Fruit fly (Drosophila melanogaster) whole organism, pupa: ENCODE results near the gene TTLL4B.
A peak's percentile ranks its signal among the peaks of the same experiment; 100 is the strongest.

Experiments used
- CG10348 ChIP-seq: fragments of 200-800 bp; sonication (Bioruptor generic); IDR thresholded peaks from 2 replicates; pipeline ENCODE4 v1.3.6; 2022; ENCODE audit warnings: missing biosample characterization, missing genetic modification characterization
- CG12605 ChIP-seq: fragments of 200-800 bp; sonication (Bioruptor generic); IDR thresholded peaks from 2 replicates; pipeline ENCODE4 v1.3.6; 2022; ENCODE audit warnings: missing biosample characterization, missing genetic modification characterization
- CG13204 ChIP-seq: fragments of 200-800 bp; sonication (Bioruptor generic); optimal IDR thresholded peaks from 2 replicates; lab custom pipeline; 2018; ENCODE audit warnings: missing biosample characterization, mild to moderate bottlenecking, missing genetic modification characterization, moderate library complexity
- CG14655 ChIP-seq: fragments of 200-800 bp; sonication (Bioruptor generic); optimal IDR thresholded peaks from 3 replicates; lab custom pipeline; 2017; ENCODE audit warnings: mild to moderate bottlenecking, missing biosample characterization, missing genetic modification reagents, missing genetic modification characterization
- CG15710 ChIP-seq: fragments of 200-800 bp; sonication (Bioruptor generic); optimal IDR thresholded peaks from 2 replicates; lab custom pipeline; 2018; ENCODE audit warnings: missing biosample characterization, mild to moderate bottlenecking, missing genetic modification characterization, moderate library complexity
- CG17806 ChIP-seq: fragments of 200-800 bp; sonication (Bioruptor generic); optimal IDR thresholded peaks from 2 replicates; lab custom pipeline; 2018; ENCODE audit warnings: missing biosample characterization, mild to moderate bottlenecking, missing genetic modification characterization, moderate library complexity
- CG32121 ChIP-seq: fragments of 200-800 bp; sonication (Bioruptor generic); IDR thresholded peaks from 2 replicates; pipeline ENCODE4 v1.3.6; 2022; ENCODE audit warnings: missing biosample characterization, missing genetic modification characterization
- CG34367 ChIP-seq: fragments of 200-800 bp; sonication (Bioruptor generic); optimal IDR thresholded peaks from 2 replicates; lab custom pipeline; 2018; ENCODE audit warnings: missing biosample characterization, mild to moderate bottlenecking, missing genetic modification characterization
- CG4496 ChIP-seq: fragments of 200-800 bp; sonication (Bioruptor generic); IDR thresholded peaks from 3 replicates; pipeline ENCODE4 v1.3.6; 2022; ENCODE audit warnings: missing biosample characterization, missing genetic modification characterization
- CG8159 ChIP-seq: fragments of 200-800 bp; sonication (Bioruptor generic); optimal IDR thresholded peaks from 3 replicates; lab custom pipeline; 2018; ENCODE audit warnings: missing biosample characterization, mild to moderate bottlenecking, missing genetic modification characterization, moderate library complexity
- CG8301 ChIP-seq: fragments of 200-800 bp; sonication (Bioruptor generic); optimal IDR thresholded peaks from 2 replicates; lab custom pipeline; 2018; ENCODE audit warnings: missing biosample characterization, mild to moderate bottlenecking, missing genetic modification characterization
- CG9948 ChIP-seq: fragments of 200-800 bp; sonication (Bioruptor generic); optimal IDR thresholded peaks from 2 replicates; lab custom pipeline; 2018; ENCODE audit warnings: missing biosample characterization, mild to moderate bottlenecking, missing genetic modification characterization, moderate library complexity
- D1 ChIP-seq: fragments of 200-800 bp; sonication (Bioruptor generic); optimal IDR thresholded peaks from 2 replicates; lab custom pipeline; 2018; ENCODE audit warnings: missing biosample characterization, mild to moderate bottlenecking, missing genetic modification characterization, moderate library complexity
- EcR ChIP-seq: fragments of 200-800 bp; sonication (Bioruptor generic); optimal IDR thresholded peaks from 3 replicates; lab custom pipeline; 2019; ENCODE audit warnings: missing biosample characterization, missing genetic modification characterization, mild to moderate bottlenecking, moderate library complexity, missing genetic modification reagents
- Ets98B ChIP-seq: fragments of 200-800 bp; sonication (Bioruptor generic); IDR thresholded peaks from 2 replicates; pipeline ENCODE4 v1.3.6; 2022; ENCODE audit warnings: missing biosample characterization, missing genetic modification characterization
- Pif1A ChIP-seq: fragments of 200-800 bp; sonication (Bioruptor generic); optimal IDR thresholded peaks from 3 replicates; lab custom pipeline; 2016; ENCODE audit warnings: missing biosample characterization, missing genetic modification characterization
- Pif1B ChIP-seq: fragments of 200-800 bp; sonication (Bioruptor generic); optimal IDR thresholded peaks from 3 replicates; lab custom pipeline; 2016; ENCODE audit warnings: missing biosample characterization, missing genetic modification characterization
- Snoo ChIP-seq: fragments of 200-800 bp; sonication (Bioruptor generic); optimal IDR thresholded peaks from 3 replicates; lab custom pipeline; 2017; ENCODE audit warnings: missing biosample characterization, mild to moderate bottlenecking, missing genetic modification characterization, inconsistent platforms
- fd96Ca ChIP-seq: fragments of 200-800 bp; sonication (Bioruptor generic); IDR thresholded peaks from 3 replicates; pipeline ENCODE4 v1.3.6; 2022; ENCODE audit warnings: missing biosample characterization, missing genetic modification characterization
- gl ChIP-seq: fragments of 200-800 bp; sonication (Bioruptor generic); optimal IDR thresholded peaks from 2 replicates; lab custom pipeline; 2018; ENCODE audit warnings: missing biosample characterization, mild to moderate bottlenecking, missing genetic modification characterization
- rn ChIP-seq: fragments of 200-800 bp; sonication (Bioruptor generic); IDR thresholded peaks from 2 replicates; pipeline ENCODE4 v1.3.6; 2022; ENCODE audit warnings: missing biosample characterization, missing genetic modification characterization

Gene TTLL4B

dm6 chr2L:3896834-3897143, 34.3 kb downstream of the TTLL4B start:
- no peak for TF ChIP-seq D1 (tag; lab: Kevin White, UChicago)
- no peak for TF ChIP-seq CG10348 (GFP tag; lab: Robert Waterston, UW)
- TF ChIP-seq CG14655 = peak; percentile 29
- TF ChIP-seq CG8159 (tag; lab: Kevin White, UChicago) = peak; percentile 60
- peak; percentile 24 for TF ChIP-seq Pif1A (GFP tag; lab: Kevin White, UChicago)
- TF ChIP-seq CG15710 = no peak
- TF ChIP-seq CG34367 (tag; lab: Kevin White, UChicago) = peak; percentile 27
- TF ChIP-seq Snoo (tag; lab: Kevin White, UChicago) = peak; percentile 83
- peak; percentile 86 for TF ChIP-seq CG4496 (GFP tag; lab: Robert Waterston, UW)
- no peak; the same call in 1 of the 2 replicates for TF ChIP-seq CG12605
- peak; percentile 67; the same call in 2 of the 3 replicates for TF ChIP-seq fd96Ca (GFP tag; lab: Robert Waterston, UW)
- no peak for TF ChIP-seq CG9948 (tag; lab: Kevin White, UChicago)
- no peak for TF ChIP-seq gl
- TF ChIP-seq CG32121 (GFP tag; lab: Robert Waterston, UW) = peak; percentile 73; the same call in 1 of the 2 replicates
- peak; percentile 77 for TF ChIP-seq Ets98B
- no peak for TF ChIP-seq rn
- peak; percentile 48 for TF ChIP-seq CG17806 (tag; lab: Kevin White, UChicago)
- no peak for TF ChIP-seq CG13204
- no peak for TF ChIP-seq EcR (GFP tag; lab: Kevin White, UChicago)
- peak; percentile 21 for TF ChIP-seq CG8301
- peak; percentile 22 for TF ChIP-seq Pif1B

- no peak for TF ChIP-seq Pif1A (GFP tag; lab: Kevin White, UChicago)
- TF ChIP-seq CG34367 (tag; lab: Kevin White, UChicago) = no peak
- TF ChIP-seq CG4496 (GFP tag; lab: Robert Waterston, UW) = no peak
- no peak for TF ChIP-seq CG15710
- no peak for TF ChIP-seq CG14655
These were observed 35.1 kb downstream of the TTLL4B start for dm6 chr2L:3897529-3897928.

- no peak for TF ChIP-seq Ets98B
- TF ChIP-seq CG34367 (tag; lab: Kevin White, UChicago) = no peak
- TF ChIP-seq CG13204 = no peak
- TF ChIP-seq Pif1B = no peak
- TF ChIP-seq CG32121 (GFP tag; lab: Robert Waterston, UW) = no peak
- no peak for TF ChIP-seq CG10348 (GFP tag; lab: Robert Waterston, UW)
- no peak for TF ChIP-seq D1 (tag; lab: Kevin White, UChicago)
- no peak for TF ChIP-seq EcR (GFP tag; lab: Kevin White, UChicago)
- TF ChIP-seq fd96Ca (GFP tag; lab: Robert Waterston, UW) = no peak
- no peak for TF ChIP-seq Snoo (tag; lab: Kevin White, UChicago)
- TF ChIP-seq CG8301 = no peak
- TF ChIP-seq gl = no peak
- no peak for TF ChIP-seq Pif1A (GFP tag; lab: Kevin White, UChicago)
- TF ChIP-seq CG4496 (GFP tag; lab: Robert Waterston, UW) = no peak
- no peak for TF ChIP-seq CG17806 (tag; lab: Kevin White, UChicago)
- no peak for TF ChIP-seq CG8159 (tag; lab: Kevin White, UChicago)
- no peak for TF ChIP-seq CG14655
- no peak for TF ChIP-seq CG15710
- TF ChIP-seq rn = no peak
- no peak for TF ChIP-seq CG12605
These were observed 40.3 kb downstream of the TTLL4B start, which contains the start of gene capu for dm6 chr2L:3902760-3903159. Gene capu, minus strand, starts transcription at chr2L:3902860.

- TF ChIP-seq CG14655 = no peak
- TF ChIP-seq Pif1A (GFP tag; lab: Kevin White, UChicago) = no peak
- TF ChIP-seq, all 21 proteins: peak for 0
These were observed 51.7 kb downstream of the TTLL4B start, which contains the start of gene Fpgs2 for dm6 chr2L:3914188-3914587. Gene Fpgs2, minus strand, starts transcription at chr2L:3914288.

- no peak for TF ChIP-seq rn
- TF ChIP-seq CG34367 (tag; lab: Kevin White, UChicago) = no peak
- TF ChIP-seq fd96Ca (GFP tag; lab: Robert Waterston, UW) = no peak
- no peak for TF ChIP-seq EcR (GFP tag; lab: Kevin White, UChicago)
- no peak for TF ChIP-seq CG8301
- TF ChIP-seq CG9948 (tag; lab: Kevin White, UChicago) = no peak
- TF ChIP-seq gl = no peak
- no peak for TF ChIP-seq CG32121 (GFP tag; lab: Robert Waterston, UW)
- no peak for TF ChIP-seq Snoo (tag; lab: Kevin White, UChicago)
- no peak for TF ChIP-seq D1 (tag; lab: Kevin White, UChicago)
- TF ChIP-seq CG4496 (GFP tag; lab: Robert Waterston, UW) = no peak
- TF ChIP-seq Pif1B = no peak
- no peak for TF ChIP-seq CG8159 (tag; lab: Kevin White, UChicago)
- no peak for TF ChIP-seq CG12605
- TF ChIP-seq Ets98B = no peak
- TF ChIP-seq CG10348 (GFP tag; lab: Robert Waterston, UW) = no peak
These were observed 52.2 kb downstream of the TTLL4B start for dm6 chr2L:3914655-3915054.

- TF ChIP-seq Ets98B = no peak
- TF ChIP-seq CG13204 = no peak
- TF ChIP-seq Pif1A (GFP tag; lab: Kevin White, UChicago) = no peak
These were observed 54.4 kb downstream of the TTLL4B start for dm6 chr2L:3916857-3917256.
